Fruit fly (Drosophila melanogaster) whole organism, embryonic: Measurements from ENCODE around the gene CG15011.
A peak's percentile ranks its signal among the peaks of the same experiment; 100 is the strongest.

Experiments
- Bdp1 ChIP-seq: fragments of 200-800 bp; sonication (Bioruptor generic); optimal IDR thresholded peaks from 3 replicates; lab custom pipeline; 2016; ENCODE audit warnings: missing biosample characterization, missing genetic modification characterization
- Bgb ChIP-seq: fragments of 200-800 bp; sonication (Bioruptor generic); IDR thresholded peaks from 2 replicates; pipeline ENCODE4 v1.3.6; 2022; ENCODE audit warnings: missing biosample characterization, missing genetic modification characterization; ENCODE audit not compliant: partially characterized antibody
- Blimp-1 ChIP-seq: fragments of 200-800 bp; sonication (Bioruptor generic); optimal IDR thresholded peaks from 3 replicates; lab custom pipeline; 2018; ENCODE audit warnings: missing biosample characterization, missing genetic modification characterization, mild to moderate bottlenecking, moderate library complexity, missing genetic modification reagents
- C15 ChIP-seq: fragments of 200-800 bp; sonication (Bioruptor generic); IDR thresholded peaks from 3 replicates; pipeline ENCODE4 v1.3.6; 2022; ENCODE audit warnings: missing biosample characterization, missing genetic modification characterization
- CG11456 ChIP-seq: fragments of 200-800 bp; sonication (Bioruptor generic); IDR thresholded peaks from 3 replicates; pipeline ENCODE4 v1.3.6; 2022; ENCODE audit warnings: missing biosample characterization, missing genetic modification characterization
- CG12236 ChIP-seq: fragments of 200-800 bp; sonication (Bioruptor generic); optimal IDR thresholded peaks from 2 replicates; lab custom pipeline; 2016; ENCODE audit warnings: missing biosample characterization, missing genetic modification characterization
- CG12299 ChIP-seq: fragments of 200-800 bp; sonication (Bioruptor generic); optimal IDR thresholded peaks from 2 replicates; lab custom pipeline; 2018; ENCODE audit warnings: missing biosample characterization, mild to moderate bottlenecking, missing genetic modification characterization
- CG14860 ChIP-seq: fragments of 200-800 bp; sonication (Bioruptor generic); IDR thresholded peaks from 3 replicates; pipeline ENCODE4 v1.3.6; 2022; ENCODE audit warnings: missing biosample characterization, missing genetic modification characterization; ENCODE audit not compliant: partially characterized antibody
- CG15011 ChIP-seq: fragments of 200-800 bp; sonication (Bioruptor generic); optimal IDR thresholded peaks from 3 replicates; lab custom pipeline; 2018; ENCODE audit warnings: missing biosample characterization, mild to moderate bottlenecking, missing genetic modification characterization
- CG1647 ChIP-seq: fragments of 200-800 bp; sonication (Bioruptor generic); optimal IDR thresholded peaks from 3 replicates; lab custom pipeline; 2016; ENCODE audit warnings: missing biosample characterization, missing genetic modification characterization
- CG34422 ChIP-seq: fragments of 200-800 bp; sonication (Bioruptor generic); IDR thresholded peaks from 3 replicates; pipeline ENCODE4 v1.3.6; 2022; ENCODE audit warnings: missing biosample characterization, missing genetic modification characterization
- CG6813 ChIP-seq: fragments of 200-800 bp; sonication (Bioruptor generic); optimal IDR thresholded peaks from 2 replicates; lab custom pipeline; 2017; ENCODE audit warnings: missing biosample characterization, missing genetic modification characterization, mild to moderate bottlenecking, moderate library complexity, missing genetic modification reagents
- CG7357 ChIP-seq: fragments of 200-800 bp; sonication (Bioruptor generic); IDR thresholded peaks from 3 replicates; pipeline ENCODE4 v1.3.6; 2022; ENCODE audit warnings: missing biosample characterization, missing genetic modification characterization
- CG7786 ChIP-seq: fragments of 200-800 bp; sonication (Bioruptor generic); optimal IDR thresholded peaks from 2 replicates; lab custom pipeline; 2016; ENCODE audit warnings: missing biosample characterization, missing genetic modification characterization
- CG7987 ChIP-seq: fragments of 200-800 bp; sonication (Bioruptor generic); optimal IDR thresholded peaks from 2 replicates; lab custom pipeline; 2018; ENCODE audit warnings: missing biosample characterization, mild to moderate bottlenecking, missing genetic modification characterization, moderate library complexity
- CG8944 ChIP-seq: fragments of 200-800 bp; sonication (Bioruptor generic); optimal IDR thresholded peaks from 3 replicates; lab custom pipeline; 2016; ENCODE audit warnings: missing biosample characterization, missing genetic modification characterization
- CG9609 ChIP-seq: fragments of 200-800 bp; sonication (Bioruptor generic); optimal IDR thresholded peaks from 3 replicates; lab custom pipeline; 2016; ENCODE audit warnings: missing biosample characterization, missing genetic modification characterization
- CG9797 ChIP-seq: fragments of 200-800 bp; sonication (Bioruptor generic); optimal IDR thresholded peaks from 3 replicates; lab custom pipeline; 2018; ENCODE audit warnings: missing biosample characterization, mild to moderate bottlenecking, missing genetic modification characterization
- CG9876 ChIP-seq: fragments of 200-800 bp; sonication (Bioruptor generic); optimal IDR thresholded peaks from 2 replicates; lab custom pipeline; 2016; ENCODE audit warnings: missing biosample characterization, missing genetic modification characterization
- CHES-1-like ChIP-seq: fragments of 200-800 bp; sonication (Bioruptor generic); optimal IDR thresholded peaks from 2 replicates; lab custom pipeline; 2016; ENCODE audit warnings: missing biosample characterization, missing genetic modification characterization
- Camta ChIP-seq: fragments of 200-800 bp; sonication (Bioruptor generic); optimal IDR thresholded peaks from 2 replicates; lab custom pipeline; 2016; ENCODE audit warnings: missing biosample characterization, missing genetic modification characterization
- Chrac-16 ChIP-seq: fragments of 200-800 bp; sonication (Bioruptor generic); optimal IDR thresholded peaks from 3 replicates; lab custom pipeline; 2016; ENCODE audit warnings: missing biosample characterization, missing genetic modification characterization
- CkIIα-i1 ChIP-seq: fragments of 200-800 bp; sonication (Bioruptor generic); IDR thresholded peaks from 2 replicates; pipeline ENCODE4 v1.3.6; 2022; ENCODE audit warnings: missing biosample characterization, missing genetic modification characterization
- Dek ChIP-seq: fragments of 200-800 bp; sonication (Bioruptor generic); optimal IDR thresholded peaks from 3 replicates; lab custom pipeline; 2019; ENCODE audit warnings: missing biosample characterization, mild to moderate bottlenecking, missing genetic modification characterization, moderate library complexity
- E2f1 ChIP-seq: fragments of 200-800 bp; sonication (Bioruptor generic); IDR thresholded peaks from 2 replicates; pipeline ENCODE4 v1.3.6; 2022; ENCODE audit warnings: missing biosample characterization, missing genetic modification characterization
- Fer1 ChIP-seq: fragments of 200-800 bp; sonication (Bioruptor generic); optimal IDR thresholded peaks from 2 replicates; lab custom pipeline; 2017; ENCODE audit warnings: missing biosample characterization, mild to moderate bottlenecking, missing genetic modification characterization
- Kr ChIP-seq: fragments of 200-800 bp; sonication (Bioruptor generic); optimal IDR thresholded peaks from 2 replicates; lab custom pipeline; 2017; ENCODE audit warnings: missing biosample characterization, mild to moderate bottlenecking, missing genetic modification characterization
- Mad ChIP-seq: fragments of 200-800 bp; sonication (Bioruptor generic); optimal IDR thresholded peaks from 2 replicates; lab custom pipeline; 2016; ENCODE audit warnings: missing biosample characterization, missing genetic modification characterization
- Nf-YC ChIP-seq: fragments of 200-800 bp; optimal IDR thresholded peaks from 3 replicates; lab custom pipeline; 2019; ENCODE audit warnings: missing biosample characterization, mild to moderate bottlenecking, missing genetic modification characterization, moderate library complexity
- NfI ChIP-seq: fragments of 200-800 bp; sonication (Bioruptor generic); optimal IDR thresholded peaks from 3 replicates; lab custom pipeline; 2018; ENCODE audit warnings: missing biosample characterization, mild to moderate bottlenecking, missing genetic modification characterization, moderate library complexity
- Scr ChIP-seq: fragments of 200-800 bp; sonication (Bioruptor generic); IDR thresholded peaks from 2 replicates; pipeline ENCODE4 v1.3.6; 2022; ENCODE audit warnings: missing biosample characterization, missing genetic modification characterization; ENCODE audit not compliant: partially characterized antibody
- Xbp1 ChIP-seq: fragments of 200-800 bp; sonication (Bioruptor generic); optimal IDR thresholded peaks from 3 replicates; lab custom pipeline; 2016; ENCODE audit warnings: missing biosample characterization, mild to moderate bottlenecking, missing genetic modification characterization
- br ChIP-seq: fragments of >200 bp; optimal IDR thresholded peaks from 2 replicates; lab custom pipeline; 2017
- chinmo ChIP-seq: fragments of 200-800 bp; sonication (Bioruptor generic); IDR thresholded peaks from 4 replicates; pipeline ENCODE4 v1.3.6; 2022; ENCODE audit warnings: missing biosample characterization, missing genetic modification characterization; ENCODE audit not compliant: partially characterized antibody
- crp ChIP-seq, 2 experiments: fragments of 200-800 bp; sonication (Bioruptor generic); optimal IDR thresholded peaks; 2 replicates in 1 of 2; 3 replicates in 1 of 2; lab custom pipeline; 2017; ENCODE audit warnings: missing biosample characterization in 2 of 2, missing genetic modification characterization in 2 of 2, mild to moderate bottlenecking in 1 of 2, moderate library complexity in 1 of 2
- dmrt99B ChIP-seq: fragments of 200-800 bp; sonication (Bioruptor generic); optimal IDR thresholded peaks from 2 replicates; lab custom pipeline; 2018; ENCODE audit warnings: missing biosample characterization, mild to moderate bottlenecking, missing genetic modification characterization, moderate library complexity
- gfzf ChIP-seq: fragments of 200-800 bp; sonication (Bioruptor generic); optimal IDR thresholded peaks from 2 replicates; lab custom pipeline; 2016; ENCODE audit warnings: missing biosample characterization, mild to moderate bottlenecking, missing genetic modification characterization, moderate library complexity
- kni ChIP-seq: fragments of 200-800 bp; sonication (Bioruptor generic); optimal IDR thresholded peaks from 3 replicates; lab custom pipeline; 2017; ENCODE audit warnings: mild to moderate bottlenecking, missing biosample characterization, missing genetic modification reagents, missing genetic modification characterization
- nau ChIP-seq: fragments of 200-800 bp; sonication (Bioruptor generic); optimal IDR thresholded peaks from 3 replicates; lab custom pipeline; 2017; ENCODE audit warnings: missing biosample characterization, mild to moderate bottlenecking, missing genetic modification characterization, missing genetic modification reagents
- nom ChIP-seq: fragments of 200-800 bp; sonication (Bioruptor generic); optimal IDR thresholded peaks from 2 replicates; lab custom pipeline; 2017; ENCODE audit warnings: missing biosample characterization, missing genetic modification characterization, mild to moderate bottlenecking, moderate library complexity, missing genetic modification reagents
- repo ChIP-seq: fragments of 200-800 bp; sonication (Bioruptor generic); optimal IDR thresholded peaks from 2 replicates; lab custom pipeline; 2016; ENCODE audit warnings: missing biosample characterization, missing genetic modification characterization
- ro ChIP-seq: fragments of 200-800 bp; sonication (Bioruptor generic); IDR thresholded peaks from 2 replicates; pipeline ENCODE4 v1.3.6; 2022; ENCODE audit warnings: missing biosample characterization, missing genetic modification characterization
- sc ChIP-seq, 3 experiments: fragments of >200 bp in 2 of 3; fragments of 200-800 bp in 1 of 3; sonication (Bioruptor generic) in 1 of 3; optimal IDR thresholded peaks; 2 replicates in 2 of 3; 3 replicates in 1 of 3; lab custom pipeline; 2017; ENCODE audit warnings: mild to moderate bottlenecking in 1 of 3, missing biosample characterization in 1 of 3, missing genetic modification characterization in 1 of 3, missing genetic modification reagents in 1 of 3
- shn ChIP-seq: fragments of 200-800 bp; sonication (Bioruptor generic); optimal IDR thresholded peaks from 3 replicates; lab custom pipeline; 2016; ENCODE audit warnings: missing biosample characterization, missing genetic modification characterization
- sna ChIP-seq: fragments of 200-800 bp; sonication (Bioruptor generic); IDR thresholded peaks from 2 replicates; pipeline ENCODE4 v1.3.6; 2022; ENCODE audit warnings: missing biosample characterization, missing genetic modification characterization; ENCODE audit not compliant: partially characterized antibody
- sqz ChIP-seq: fragments of 200-800 bp; sonication (Bioruptor generic); optimal IDR thresholded peaks from 3 replicates; lab custom pipeline; 2018; ENCODE audit warnings: missing biosample characterization, mild to moderate bottlenecking, missing genetic modification characterization
- tap ChIP-seq: fragments of 200-800 bp; optimal IDR thresholded peaks from 3 replicates; lab custom pipeline; 2019; ENCODE audit warnings: missing biosample characterization, mild to moderate bottlenecking, missing genetic modification characterization, moderate library complexity
- trem ChIP-seq: fragments of 200-800 bp; optimal IDR thresholded peaks from 3 replicates; lab custom pipeline; 2019; ENCODE audit warnings: missing biosample characterization, mild to moderate bottlenecking, missing genetic modification characterization, moderate library complexity
- twi ChIP-seq: fragments of 200-800 bp; optimal IDR thresholded peaks from 2 replicates; lab custom pipeline; 2019; ENCODE audit warnings: missing biosample characterization, mild to moderate bottlenecking, missing genetic modification characterization, moderate library complexity
- vnd ChIP-seq: fragments of 200-800 bp; sonication (Bioruptor generic); IDR thresholded peaks from 3 replicates; pipeline ENCODE4 v1.3.6; 2022; ENCODE audit warnings: missing biosample characterization, missing genetic modification characterization; ENCODE audit not compliant: partially characterized antibody

CG15011 gene

DNA sequence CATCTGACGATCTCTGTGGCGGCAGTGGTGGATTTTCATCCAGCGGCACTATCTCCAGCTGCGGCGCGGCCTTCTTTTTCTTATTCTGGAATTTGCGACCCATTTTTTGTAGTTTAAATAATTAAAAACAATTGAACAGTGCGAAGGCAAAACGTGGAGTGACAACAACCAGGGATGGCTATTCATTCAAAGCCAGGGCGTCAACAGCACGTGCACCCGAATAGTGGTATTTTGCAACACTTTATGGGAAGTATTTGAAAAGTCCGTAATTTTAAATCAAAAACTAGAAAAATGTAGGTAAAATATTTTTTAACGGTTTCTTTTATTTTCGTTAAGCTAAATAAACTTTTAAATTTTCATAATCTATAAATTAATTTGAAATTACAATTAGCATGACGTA, 23.7 kb upstream of the CG15011 start, which contains the start of gene CG11583 (continued):
- TF ChIP-seq Xbp1 (GFP tag; lab: Kevin White, UChicago) (peak; percentile 64), CG7357 (GFP tag; lab: Robert Waterston, UW) (no peak), NfI (GFP tag; lab: Kevin White, UChicago) (peak; percentile 52), CG7987 (GFP tag; lab: Kevin White, UChicago) (peak; percentile 48), Chrac-16 (peak; percentile 28), Blimp-1 (no peak), E2f1 (no peak), CG12236 (GFP tag; lab: Kevin White, UChicago) (no peak), trem (peak; percentile 5), CG6813 (GFP tag; lab: Kevin White, UChicago) (no peak), sc (optimal IDR thresholded peaks at IDR 0.05; lab: Kevin White, UChicago) (no peak), sc (GFP tag; optimal IDR thresholded peaks at IDR 0.05; lab: Kevin White, UChicago) (no peak), Nf-YC (tag; lab: Kevin White, UChicago) (no peak), crp (GFP tag; optimal IDR thresholded peaks at IDR 0.05; lab: Kevin White, UChicago) (peak in 1 of 2 experiments; percentile 9), Scr (GFP tag; lab: Robert Waterston, UW) (peak; percentile 40; the same call in 1 of the 2 replicates), Bdp1 (no peak), vnd (no peak), CG7786 (GFP tag; lab: Kevin White, UChicago) (peak; percentile 40), CG11456 (GFP tag; lab: Robert Waterston, UW) (peak; percentile 61; the same call in 1 of the 3 replicates), CG8944 (peak; percentile 45), CG1647 (peak; percentile 55), kni (GFP tag; lab: Kevin White, UChicago) (no peak), CG15011 (no peak), gfzf (GFP tag; lab: Kevin White, UChicago) (peak; percentile 32), Mad (GFP tag; lab: Kevin White, UChicago) (peak; percentile 24), CG14860 (GFP tag; lab: Robert Waterston, UW) (no peak), Fer1 (GFP tag; lab: Kevin White, UChicago) (peak; percentile 42), CG12299 (tag; lab: Kevin White, UChicago) (no peak), CG9797 (GFP tag; lab: Kevin White, UChicago) (peak; percentile 36), CG34422 (GFP tag; lab: Robert Waterston, UW) (peak; percentile 63; the same call in 1 of the 3 replicates), Kr (no peak), Dek (tag; lab: Kevin White, UChicago) (peak; percentile 1), CG9876 (GFP tag; lab: Kevin White, UChicago) (peak; percentile 4), br (lab: Kevin White, UChicago) (no peak), shn (no peak), repo (peak; percentile 14), ro (GFP tag; lab: Robert Waterston, UW) (no peak), tap (tag; lab: Kevin White, UChicago) (no peak), Bgb (GFP tag; lab: Robert Waterston, UW) (no peak), nom (GFP tag; lab: Kevin White, UChicago) (peak; percentile 14), Camta (no peak), dmrt99B (tag; lab: Kevin White, UChicago) (no peak), CHES-1-like (GFP tag; lab: Kevin White, UChicago) (peak; percentile 60), nau (GFP tag; lab: Kevin White, UChicago) (no peak), sna (GFP tag; lab: Robert Waterston, UW) (no peak), C15 (GFP tag; lab: Robert Waterston, UW) (no peak), sqz (no peak), CkIIα-i1 (GFP tag; lab: Robert Waterston, UW) (no peak), twi (tag; lab: Kevin White, UChicago) (peak; percentile 30), CG9609 (GFP tag; lab: Kevin White, UChicago) (peak; percentile 38), chinmo (no peak)
